Fruit fly (Drosophila melanogaster): Measurements from ENCODE around the gene CG10591.

CG10591 gene

dm6 chr3L:5580490-5581116 lies 18.9 kb downstream of the CG10591 start (continued):
- TF ChIP-seq CG12391 (tag; optimal IDR thresholded peaks at IDR 0.05): no peak
- no peak for TF ChIP-seq wek (GFP tag; optimal IDR thresholded peaks at IDR 0.05)
- TF ChIP-seq chinmo (GFP tag; IDR thresholded peaks at IDR 0.05; ENCODE audit: partially characterized antibody): 0 out of 4 replicates have a peak, but pooled peaks have one; percentile 32
- peak; percentile 62 for TF ChIP-seq grau (tag; optimal IDR thresholded peaks at IDR 0.05)
- no peak for TF ChIP-seq CG13424 (tag; optimal IDR thresholded peaks at IDR 0.05)
- TF ChIP-seq PHDP (tag; optimal IDR thresholded peaks at IDR 0.05): no peak
- TF ChIP-seq unc-4 (GFP tag; IDR thresholded peaks at IDR 0.05; ENCODE audit: partially characterized antibody): no peak
- no peak for TF ChIP-seq Rfx (GFP tag; IDR thresholded peaks at IDR 0.05)
- TF ChIP-seq Atf3 (GFP tag; optimal IDR thresholded peaks at IDR 0.05): no peak
- TF ChIP-seq Nf-YB (GFP tag; optimal IDR thresholded peaks at IDR 0.05): no peak
- TF ChIP-seq slbo (GFP tag; IDR thresholded peaks at IDR 0.05): 0 out of 2 replicates have a peak, but pooled peaks have one; percentile 12
- TF ChIP-seq CG6765 (GFP tag; optimal IDR thresholded peaks at IDR 0.05): no peak
- no peak for TF ChIP-seq ab (GFP tag; optimal IDR thresholded peaks at IDR 0.05)
- no peak for TF ChIP-seq CG12769 (tag; optimal IDR thresholded peaks at IDR 0.05)
- no peak for TF ChIP-seq dysf (GFP tag; IDR thresholded peaks at IDR 0.05)
- no peak for TF ChIP-seq NK7.1 (GFP tag; optimal IDR thresholded peaks at IDR 0.05)
- no peak for TF ChIP-seq eve (GFP tag; optimal IDR thresholded peaks at IDR 0.05)
- TF ChIP-seq pnt (GFP tag; optimal IDR thresholded peaks at IDR 0.05): no peak
- TF ChIP-seq sens (GFP tag): no peak
- TF ChIP-seq CG5180 (GFP tag; optimal IDR thresholded peaks at IDR 0.05): no peak
- TF ChIP-seq CG2129 (GFP tag; IDR thresholded peaks at IDR 0.05; ENCODE audit: partially characterized antibody): no peak
- no peak for TF ChIP-seq kah (GFP tag; optimal IDR thresholded peaks at IDR 0.05)
- no peak for TF ChIP-seq CG2678 (tag; optimal IDR thresholded peaks at IDR 0.05)
- no peak for TF ChIP-seq CG11723 (GFP tag; optimal IDR thresholded peaks at IDR 0.05)
- TF ChIP-seq Hmr (GFP tag; optimal IDR thresholded peaks at IDR 0.05): no peak
- no peak for TF ChIP-seq CG15479 (GFP tag; optimal IDR thresholded peaks at IDR 0.05)
- peak; percentile 51 for TF ChIP-seq cwo (GFP tag; optimal IDR thresholded peaks at IDR 0.05)
- TF ChIP-seq Ravus (GFP tag; IDR thresholded peaks at IDR 0.05): no peak
- no peak for TF ChIP-seq CG13123 (GFP tag; optimal IDR thresholded peaks at IDR 0.05)
- TF ChIP-seq cg (GFP tag; optimal IDR thresholded peaks at IDR 0.05): no peak
- TF ChIP-seq CG14860 (GFP tag; IDR thresholded peaks at IDR 0.05; ENCODE audit: partially characterized antibody): no peak
- TF ChIP-seq Xbp1 (GFP tag; optimal IDR thresholded peaks at IDR 0.05): no peak
- no peak for TF ChIP-seq vvl (GFP tag; IDR thresholded peaks at IDR 0.05)
- 0 out of 3 replicates have a peak, but pooled peaks have one; percentile 9 for TF ChIP-seq CG34422 (GFP tag; IDR thresholded peaks at IDR 0.05)
- no peak for TF ChIP-seq CG12155 (GFP tag; optimal IDR thresholded peaks at IDR 0.05)
- TF ChIP-seq CG15601 (tag; optimal IDR thresholded peaks at IDR 0.05): no peak
- TF ChIP-seq CG4707 (GFP tag; optimal IDR thresholded peaks at IDR 0.05): no peak
- TF ChIP-seq btn (GFP tag; optimal IDR thresholded peaks at IDR 0.05): no peak
- no peak for TF ChIP-seq CG13287 (GFP tag; IDR thresholded peaks at IDR 0.05; ENCODE audit: partially characterized antibody)
- no peak for TF ChIP-seq pfk (GFP tag; optimal IDR thresholded peaks at IDR 0.05)
- TF ChIP-seq sna (GFP tag; IDR thresholded peaks at IDR 0.05; ENCODE audit: partially characterized antibody): no peak
